Fruit fly (Drosophila melanogaster): ENCODE data around the gene Ripalpha.

- TF ChIP-seq psq (optimal IDR thresholded peaks at IDR 0.05) (no peak), CG8478 (optimal IDR thresholded peaks at IDR 0.05) (no peak), usp (GFP tag; optimal IDR thresholded peaks at IDR 0.05) (no peak)
Observed at dm6 chr2L:10220010-10220409, 19.2 kb upstream of the Ripalpha start.
